In the genomic region with DNA sequence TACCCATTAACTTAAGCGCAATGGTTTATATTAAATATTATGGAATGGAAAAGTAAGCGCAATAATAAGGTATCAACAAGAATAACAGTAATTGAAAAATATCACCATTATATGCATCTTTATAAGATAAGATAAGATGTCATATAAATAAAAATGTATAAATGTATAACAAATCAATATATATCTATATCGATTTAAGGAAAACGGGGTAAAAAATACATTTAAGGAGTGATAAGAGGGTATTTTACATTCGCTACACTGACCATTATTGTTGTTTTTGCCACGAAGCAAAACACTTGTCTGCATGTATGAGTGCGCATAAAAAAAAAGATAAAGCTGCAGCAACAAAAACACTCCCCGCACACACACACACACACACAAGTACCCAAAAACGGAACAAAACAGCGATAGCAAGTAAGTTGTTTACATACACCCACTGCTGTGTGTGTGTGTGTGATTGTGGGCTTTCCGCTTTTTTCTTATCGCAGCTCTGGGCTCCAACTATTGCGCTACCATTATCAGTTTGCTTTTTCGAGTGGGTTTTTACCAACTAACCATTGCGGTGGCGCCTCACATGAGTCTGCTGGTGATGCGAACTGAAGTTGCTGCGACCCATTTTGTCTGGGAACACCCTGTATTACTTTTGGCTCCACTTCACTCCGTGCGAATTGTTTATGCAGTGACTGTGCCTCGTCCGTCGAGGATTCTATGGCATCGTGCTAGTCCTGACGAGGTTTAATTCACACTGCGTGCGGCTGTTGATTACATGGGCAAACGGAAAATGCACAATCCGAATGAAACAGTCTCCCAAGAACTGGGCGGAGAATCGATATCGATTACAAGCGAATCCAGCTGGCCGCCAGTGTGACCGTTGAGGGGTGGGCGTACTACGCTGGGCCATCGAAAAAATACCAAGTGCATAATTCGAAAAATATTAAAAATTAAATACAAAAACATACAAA, we compare ENCODE assay signal across 1 fruit fly cellular context.
A peak's percentile ranks its signal among the peaks of the same experiment; 100 is the strongest.
TF ChIP-seq lines count a peak whose summit lies in the region.

A gene (minus strand): TSS at position 829 of the 962 bp plus-strand sequence.

TF ChIP-seq in whole organism, embryonic, 481 proteins besides CTCF, POLR2A, EP300 and RAD21 (continued from another document and continues in another):
- TF ChIP-seq Tbp (GFP tag; optimal IDR thresholded peaks at IDR 0.05; lab: Kevin White, UChicago) (no peak), CG10565 (GFP tag; optimal IDR thresholded peaks at IDR 0.05; lab: Kevin White, UChicago) (no peak), pzg (GFP tag; optimal IDR thresholded peaks at IDR 0.05; lab: Kevin White, UChicago) (peak; percentile 78), rib (GFP tag; IDR thresholded peaks at IDR 0.05; lab: Robert Waterston, UW) (peak; percentile 39; the same call in 1 of the 2 replicates), Ssrp (tag; optimal IDR thresholded peaks at IDR 0.05; lab: Kevin White, UChicago) (peak; percentile 61), Hr51 (GFP tag; optimal IDR thresholded peaks at IDR 0.05; lab: Kevin White, UChicago) (peak; percentile 15 to 81), CrebB (tag; optimal IDR thresholded peaks at IDR 0.05; lab: Kevin White, UChicago) (peak; percentile 12), CG8388 (GFP tag; optimal IDR thresholded peaks at IDR 0.05; lab: Kevin White, UChicago) (peak; percentile 78), sr (GFP tag; IDR thresholded peaks at IDR 0.05; lab: Robert Waterston, UW) (peak; percentile 54; the same call in 2 of the 3 replicates), Fer2 (tag; optimal IDR thresholded peaks at IDR 0.05; lab: Kevin White, UChicago) (no peak), ATbp (GFP tag; optimal IDR thresholded peaks at IDR 0.05; lab: Kevin White, UChicago) (no peak), Abd-B (GFP tag; optimal IDR thresholded peaks at IDR 0.05; lab: Kevin White, UChicago) (peak; percentile 33), jing (GFP tag; optimal IDR thresholded peaks at IDR 0.05; lab: Kevin White, UChicago) (no peak), sna (GFP tag; IDR thresholded peaks at IDR 0.05; lab: Robert Waterston, UW; ENCODE audit: partially characterized antibody) (peak; percentile 52; the same call in 1 of the 2 replicates), pnt (GFP tag; optimal IDR thresholded peaks at IDR 0.05; lab: Kevin White, UChicago) (no peak), CG11504 (tag; optimal IDR thresholded peaks at IDR 0.05; lab: Kevin White, UChicago) (peak; percentile 78), cg (GFP tag; optimal IDR thresholded peaks at IDR 0.05; lab: Kevin White, UChicago) (peak; percentile 98), Oli (tag; optimal IDR thresholded peaks at IDR 0.05; lab: Kevin White, UChicago) (peak; percentile 71), CG7271 (tag; optimal IDR thresholded peaks at IDR 0.05; lab: Kevin White, UChicago) (peak; percentile 32), shn (GFP tag; optimal IDR thresholded peaks at IDR 0.05; lab: Kevin White, UChicago) (peak; percentile 48), CG13287 (GFP tag; IDR thresholded peaks at IDR 0.05; lab: Robert Waterston, UW; ENCODE audit: partially characterized antibody) (peak; percentile 55), CG14441 (GFP tag; IDR thresholded peaks at IDR 0.05; lab: Robert Waterston, UW) (0 out of 2 replicates have a peak, but pooled peaks have one; percentile 24), CG1647 (GFP tag; optimal IDR thresholded peaks at IDR 0.05; lab: Kevin White, UChicago) (no peak), salm (tag; optimal IDR thresholded peaks at IDR 0.05; lab: Kevin White, UChicago) (peak; percentile 13), ssp (GFP tag; IDR thresholded peaks at IDR 0.05; lab: Robert Waterston, UW) (no peak), chif (GFP tag; optimal IDR thresholded peaks at IDR 0.05; lab: Kevin White, UChicago) (no peak), NC2β (GFP tag; optimal IDR thresholded peaks at IDR 0.05; lab: Kevin White, UChicago) (peak; percentile 19), nerfin-2 (GFP tag; IDR thresholded peaks at IDR 0.05; lab: Robert Waterston, UW; ENCODE audit: partially characterized antibody) (0 out of 2 replicates have a peak, but pooled peaks have one; percentile 27), tna (GFP tag; IDR thresholded peaks at IDR 0.05; lab: Robert Waterston, UW; ENCODE audit: partially characterized antibody) (peak; percentile 68; the same call in 1 of the 2 replicates), Vsx1 (GFP tag; optimal IDR thresholded peaks at IDR 0.05; lab: Kevin White, UChicago) (no peak), Bdp1 (GFP tag; optimal IDR thresholded peaks at IDR 0.05; lab: Kevin White, UChicago) (peak; percentile 41), NfI (GFP tag; optimal IDR thresholded peaks at IDR 0.05; lab: Kevin White, UChicago) (peak; percentile 27), CG7556 (GFP tag; optimal IDR thresholded peaks at IDR 0.05; lab: Kevin White, UChicago) (peak; percentile 58), CG15073 (GFP tag; optimal IDR thresholded peaks at IDR 0.05; lab: Kevin White, UChicago) (no peak), CG2712 (tag; optimal IDR thresholded peaks at IDR 0.05; lab: Kevin White, UChicago) (peak; percentile 74), CG9817 (tag; optimal IDR thresholded peaks at IDR 0.05; lab: Kevin White, UChicago) (peak; percentile 6), Nf-YC (tag; optimal IDR thresholded peaks at IDR 0.05; lab: Kevin White, UChicago) (no peak), p53 (GFP tag; optimal IDR thresholded peaks at IDR 0.05; lab: Kevin White, UChicago) (no peak), CG16779 (GFP tag; IDR thresholded peaks at IDR 0.05; lab: Robert Waterston, UW) (no peak), Lim3 (GFP tag; IDR thresholded peaks at IDR 0.05; lab: Robert Waterston, UW) (no peak), Taf1 (GFP tag; IDR thresholded peaks at IDR 0.05; lab: Robert Waterston, UW) (no peak), ac (GFP tag; optimal IDR thresholded peaks at IDR 0.05; lab: Kevin White, UChicago) (no peak), YL-1 (GFP tag; optimal IDR thresholded peaks at IDR 0.05; lab: Kevin White, UChicago) (peak; percentile 29), inv (GFP tag; IDR thresholded peaks at IDR 0.05; lab: Robert Waterston, UW; ENCODE audit: partially characterized antibody) (no peak), ab (GFP tag; optimal IDR thresholded peaks at IDR 0.05; lab: Kevin White, UChicago) (no peak), dmrt99B (tag; optimal IDR thresholded peaks at IDR 0.05; lab: Kevin White, UChicago) (peak; percentile 81), Med (GFP tag; lab: Kevin White, UChicago) (peak; percentile 92), chinmo (GFP tag; IDR thresholded peaks at IDR 0.05; lab: Robert Waterston, UW; ENCODE audit: partially characterized antibody) (peak; percentile 92; the same call in 3 of the 4 replicates), maf-S (GFP tag; optimal IDR thresholded peaks at IDR 0.05; lab: Kevin White, UChicago) (peak; percentile 13), unc-4 (GFP tag; IDR thresholded peaks at IDR 0.05; lab: Robert Waterston, UW; ENCODE audit: partially characterized antibody) (peak; percentile 38; the same call in 1 of the 2 replicates), bowl (GFP tag; IDR thresholded peaks at IDR 0.05; lab: Robert Waterston, UW) (no peak), slou (GFP tag; optimal IDR thresholded peaks at IDR 0.05; lab: Kevin White, UChicago) (no peak), hb (GFP tag; IDR thresholded peaks at IDR 0.05; lab: Robert Waterston, UW; ENCODE audit: partially characterized antibody) (no peak), CG31441 (GFP tag; IDR thresholded peaks at IDR 0.05; lab: Robert Waterston, UW) (peak; percentile 66), CG2875 (GFP tag; optimal IDR thresholded peaks at IDR 0.05; lab: Kevin White, UChicago) (no peak), Hand (GFP tag; optimal IDR thresholded peaks at IDR 0.05; lab: Kevin White, UChicago) (peak; percentile 56), CG17385 (GFP tag; optimal IDR thresholded peaks at IDR 0.05; lab: Kevin White, UChicago) (peak; percentile 47), CG1832 (GFP tag; optimal IDR thresholded peaks at IDR 0.05; lab: Kevin White, UChicago) (no peak), CkIIα-i1 (GFP tag; IDR thresholded peaks at IDR 0.05; lab: Robert Waterston, UW) (no peak), so (GFP tag; IDR thresholded peaks at IDR 0.05; lab: Robert Waterston, UW) (peak; percentile 50; the same call in 2 of the 3 replicates), otp (GFP tag; IDR thresholded peaks at IDR 0.05; lab: Robert Waterston, UW) (peak; percentile 9; the same call in 1 of the 3 replicates), Blimp-1 (GFP tag; optimal IDR thresholded peaks at IDR 0.05; lab: Kevin White, UChicago) (peak; percentile 43), CG16813 (GFP tag; IDR thresholded peaks at IDR 0.05; lab: Robert Waterston, UW; ENCODE audit: partially characterized antibody) (peak; percentile 30; the same call in 1 of the 3 replicates), gcm2 (GFP tag; optimal IDR thresholded peaks at IDR 0.05; lab: Kevin White, UChicago) (no peak), CG8765 (GFP tag; IDR thresholded peaks at IDR 0.05; lab: Robert Waterston, UW) (no peak; the same call in 1 of the 2 replicates), CG16863 (GFP tag; optimal IDR thresholded peaks at IDR 0.05; lab: Kevin White, UChicago) (peak; percentile 14), Dip2 (GFP tag; IDR thresholded peaks at IDR 0.05; lab: Robert Waterston, UW) (no peak), CG17912 (GFP tag; optimal IDR thresholded peaks at IDR 0.05; lab: Kevin White, UChicago) (peak; percentile 53), eve (GFP tag; optimal IDR thresholded peaks at IDR 0.05; lab: Kevin White, UChicago) (no peak), CG5953 (GFP tag; IDR thresholded peaks at IDR 0.05; lab: Robert Waterston, UW) (no peak), CG7745 (tag; optimal IDR thresholded peaks at IDR 0.05; lab: Kevin White, UChicago) (no peak), Rfx (GFP tag; IDR thresholded peaks at IDR 0.05; lab: Robert Waterston, UW) (peak; percentile 40; the same call in 1 of the 2 replicates), CG12299 (tag; optimal IDR thresholded peaks at IDR 0.05; lab: Kevin White, UChicago) (peak; percentile 43), emc (GFP tag; optimal IDR thresholded peaks at IDR 0.05; lab: Kevin White, UChicago) (no peak), ems (GFP tag; optimal IDR thresholded peaks at IDR 0.05; lab: Kevin White, UChicago) (no peak), CG9876 (GFP tag; optimal IDR thresholded peaks at IDR 0.05; lab: Kevin White, UChicago) (no peak), HLH3B (GFP tag; IDR thresholded peaks at IDR 0.05; lab: Robert Waterston, UW) (peak; percentile 34; the same call in 1 of the 2 replicates), CG6813 (GFP tag; optimal IDR thresholded peaks at IDR 0.05; lab: Kevin White, UChicago) (peak; percentile 22), tio (GFP tag; optimal IDR thresholded peaks at IDR 0.05; lab: Kevin White, UChicago) (peak; percentile 27), CG2202 (tag; optimal IDR thresholded peaks at IDR 0.05; lab: Kevin White, UChicago) (no peak), Aef1 (GFP tag; IDR thresholded peaks at IDR 0.05; lab: Robert Waterston, UW) (peak; percentile 86), Elba2 (GFP tag; optimal IDR thresholded peaks at IDR 0.05; lab: Kevin White, UChicago) (peak; percentile 32), vvl (GFP tag; IDR thresholded peaks at IDR 0.05; lab: Robert Waterston, UW) (peak; percentile 37), exex (tag; optimal IDR thresholded peaks at IDR 0.05; lab: Kevin White, UChicago) (peak; percentile 73), CG8290 (GFP tag; optimal IDR thresholded peaks at IDR 0.05; lab: Kevin White, UChicago) (no peak), CG8290 (tag; optimal IDR thresholded peaks at IDR 0.05; lab: Kevin White, UChicago) (peak in 1 of 2 experiments; percentile 68), Side (GFP tag; optimal IDR thresholded peaks at IDR 0.05; lab: Kevin White, UChicago) (peak; percentile 45), run (tag; optimal IDR thresholded peaks at IDR 0.05; lab: Kevin White, UChicago) (peak; percentile 11), Ets97D (GFP tag; optimal IDR thresholded peaks at IDR 0.05; lab: Kevin White, UChicago) (no peak), Antp (GFP tag; optimal IDR thresholded peaks at IDR 0.05; lab: Kevin White, UChicago) (peak; percentile 57), danr (GFP tag; IDR thresholded peaks at IDR 0.05; lab: Robert Waterston, UW) (no peak), CG33557 (GFP tag; optimal IDR thresholded peaks at IDR 0.05; lab: Kevin White, UChicago) (no peak), CG11247 (GFP tag; IDR thresholded peaks at IDR 0.05; lab: Robert Waterston, UW) (no peak), CG14860 (GFP tag; IDR thresholded peaks at IDR 0.05; lab: Robert Waterston, UW; ENCODE audit: partially characterized antibody) (peak; percentile 41; the same call in 2 of the 3 replicates), ham (GFP tag; IDR thresholded peaks at IDR 0.05; lab: Robert Waterston, UW) (no peak), CG4328 (GFP tag; optimal IDR thresholded peaks at IDR 0.05; lab: Kevin White, UChicago) (peak; percentile 43), row (GFP tag; IDR thresholded peaks at IDR 0.05; lab: Robert Waterston, UW) (peak; percentile 74), CG7987 (GFP tag; optimal IDR thresholded peaks at IDR 0.05; lab: Kevin White, UChicago) (peak; percentile 37), jigr1 (GFP tag; IDR thresholded peaks at IDR 0.05; lab: Robert Waterston, UW) (no peak; the same call in 2 of the 3 replicates), pros (GFP tag; optimal IDR thresholded peaks at IDR 0.05; lab: Kevin White, UChicago) (peak; percentile 44), Rx (GFP tag; IDR thresholded peaks at IDR 0.05; lab: Robert Waterston, UW) (no peak), CG2199 (GFP tag; IDR thresholded peaks at IDR 0.05; lab: Robert Waterston, UW) (no peak), amos (GFP tag; IDR thresholded peaks at IDR 0.05; lab: Robert Waterston, UW; ENCODE audit: partially characterized antibody) (peak; percentile 30; the same call in 1 of the 2 replicates), CG6683 (GFP tag; optimal IDR thresholded peaks at IDR 0.05; lab: Kevin White, UChicago) (no peak), Sin3A (optimal IDR thresholded peaks at IDR 0.05; lab: Kevin White, UChicago) (peak; percentile 40), PHDP (tag; optimal IDR thresholded peaks at IDR 0.05; lab: Kevin White, UChicago) (peak; percentile 73), CG30431 (GFP tag; optimal IDR thresholded peaks at IDR 0.05; lab: Kevin White, UChicago) (peak; percentile 3), sc (optimal IDR thresholded peaks at IDR 0.05; lab: Kevin White, UChicago) (no peak), sc (GFP tag; optimal IDR thresholded peaks at IDR 0.05; lab: Kevin White, UChicago) (no peak), CG4282 (GFP tag; optimal IDR thresholded peaks at IDR 0.05; lab: Kevin White, UChicago) (peak; percentile 8), CG11456 (GFP tag; IDR thresholded peaks at IDR 0.05; lab: Robert Waterston, UW) (no peak), HmgD (GFP tag; optimal IDR thresholded peaks at IDR 0.05; lab: Kevin White, UChicago) (peak; percentile 69), abd-A (tag; optimal IDR thresholded peaks at IDR 0.05; lab: Kevin White, UChicago) (peak; percentile 56), Lpt (GFP tag; optimal IDR thresholded peaks at IDR 0.05; lab: Kevin White, UChicago) (no peak), kah (GFP tag; optimal IDR thresholded peaks at IDR 0.05; lab: Kevin White, UChicago) (peak; percentile 19), gem (tag; optimal IDR thresholded peaks at IDR 0.05; lab: Kevin White, UChicago) (peak; percentile 82), nom (GFP tag; optimal IDR thresholded peaks at IDR 0.05; lab: Kevin White, UChicago) (peak; percentile 56)
